Fruit fly (Drosophila melanogaster) whole organism: ENCODE results near the gene Dup99B.

Experiments used
- CG8478 ChIP-seq: fragments of >200 bp; optimal IDR thresholded peaks from 2 replicates; lab custom pipeline; 2018; ENCODE audit warnings: inconsistent platforms
- EcR ChIP-seq, 2 experiments: fragments of >200 bp; optimal IDR thresholded peaks; 2 replicates each; lab custom pipeline; 2017; ENCODE audit warnings: missing biosample characterization in 2 of 2, missing genetic modification characterization in 2 of 2, missing genetic modification reagents in 2 of 2
- pan ChIP-seq: fragments of >200 bp; optimal IDR thresholded peaks from 2 replicates; lab custom pipeline; 2017
- psq ChIP-seq: fragments of >200 bp; optimal IDR thresholded peaks from 2 replicates; lab custom pipeline; 2017
- usp ChIP-seq: fragments of >200 bp; optimal IDR thresholded peaks from 2 replicates; lab custom pipeline; 2017; ENCODE audit warnings: missing biosample characterization, missing genetic modification characterization, mixed read lengths

- no peak for TF ChIP-seq pan
- no peak for TF ChIP-seq usp (GFP tag; lab: Kevin White, UChicago)
- no peak for TF ChIP-seq CG8478 (lab: Kevin White, UChicago)
- TF ChIP-seq psq (lab: Kevin White, UChicago): no peak
- TF ChIP-seq EcR (GFP tag; optimal IDR thresholded peaks at IDR 0.05; lab: Kevin White, UChicago): no peak
Measured at dm6 chr3R:29760042-29760441, 44.9 kb upstream of the Dup99B start.
